Worm (Caenorhabditis elegans): ENCODE data around the gene nhr-152.

nhr-152 gene

DNA sequence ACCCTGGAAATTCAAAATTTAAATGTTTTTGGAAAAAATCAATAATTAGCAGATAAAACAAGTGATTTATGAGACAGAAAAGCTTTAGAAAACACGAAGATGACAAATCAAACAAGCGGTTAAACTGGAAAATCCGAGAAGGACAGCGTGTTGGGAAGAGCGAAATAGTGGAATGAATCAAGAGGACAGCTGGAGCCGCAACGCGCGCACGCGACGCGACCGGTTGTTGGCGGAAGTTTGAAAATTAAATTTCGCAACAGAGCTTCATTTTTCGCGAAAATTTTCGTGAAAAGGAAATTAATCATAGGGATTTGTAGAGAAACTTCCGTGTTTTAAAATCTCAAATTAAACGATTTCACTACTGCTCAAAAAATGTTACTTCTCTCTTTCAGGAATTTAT is 48.8 kb downstream of the nhr-152 start, which contains the start of gene clic-1:
Gene clic-1, minus strand, starts transcription at position 3 of the 400 bp plus-strand sequence.
- TF ChIP-seq aha-1 (tag) (peak; percentile 22), mdt-29 (GFP tag; IDR thresholded peaks at IDR 0.05) (no peak), snpc-1.2 (GFP tag; IDR thresholded peaks at IDR 0.05) (no peak), hlh-30 (tag; optimal IDR thresholded peaks at IDR 0.05; ENCODE audit: insufficient read depth) (peak; percentile 74), egl-27 (tag; optimal IDR thresholded peaks at IDR 0.05) (no peak), hmg-1.1 (GFP tag; IDR thresholded peaks at IDR 0.05) (peak; percentile 59; the same call in 1 of the 2 replicates), hlh-11 (tag; optimal IDR thresholded peaks at IDR 0.05) (peak; percentile 89), lin-29 (GFP tag; IDR thresholded peaks at IDR 0.05) (no peak), dve-1 (tag; optimal IDR thresholded peaks at IDR 0.05; ENCODE audit: insufficient read depth) (peak; percentile 29), snpc-4 (tag; optimal IDR thresholded peaks at IDR 0.05) (no peak), lin-1 (GFP tag; IDR thresholded peaks at IDR 0.05) (no peak), fkh-10 (GFP tag; optimal IDR thresholded peaks at IDR 0.05) (peak; percentile 43), nhr-102 (tag; optimal IDR thresholded peaks at IDR 0.05) (no peak), nhr-28 (tag; optimal IDR thresholded peaks at IDR 0.05) (peak; percentile 65), sdz-12 (GFP tag; optimal IDR thresholded peaks at IDR 0.05) (no peak), nhr-6 (tag; optimal IDR thresholded peaks at IDR 0.05) (peak; percentile 16), daf-16 (GFP tag; optimal IDR thresholded peaks at IDR 0.05) (no peak), daf-16 (tag; optimal IDR thresholded peaks at IDR 0.05) (peak; percentile 31), dpl-1 (GFP tag; optimal IDR thresholded peaks at IDR 0.05) (peak; percentile 92), lsy-2 (tag; optimal IDR thresholded peaks at IDR 0.05) (peak in 1 of 2 experiments; percentile 70), F44E2.7 (GFP tag; IDR thresholded peaks at IDR 0.05) (no peak), lir-3 (tag; optimal IDR thresholded peaks at IDR 0.05) (no peak), mes-2 (tag; optimal IDR thresholded peaks at IDR 0.05; ENCODE audit: poor library complexity, severe bottlenecking) (peak; percentile 56), tra-1 (GFP tag; IDR thresholded peaks at IDR 0.05) (no peak), lim-7 (GFP tag; IDR thresholded peaks at IDR 0.05) (no peak), rbr-2 (tag; optimal IDR thresholded peaks at IDR 0.05) (peak; percentile 52), nhr-42 (GFP tag; IDR thresholded peaks at IDR 0.05) (no peak), hif-1 (tag; optimal IDR thresholded peaks at IDR 0.05) (peak in 1 of 2 experiments; percentile 30), fos-1 (tag; optimal IDR thresholded peaks at IDR 0.05) (no peak), zfp-3 (GFP tag; conservative IDR thresholded peaks at IDR 0.05) (no peak), mdl-1 (tag; optimal IDR thresholded peaks at IDR 0.05) (peak in 1 of 2 experiments; percentile 37), nhr-11 (tag; optimal IDR thresholded peaks at IDR 0.05) (no peak), mxl-3 (GFP tag; optimal IDR thresholded peaks at IDR 0.05) (peak; percentile 48), Y105C5A.15 (GFP tag; IDR thresholded peaks at IDR 0.05) (no peak), php-3 (GFP tag; IDR thresholded peaks at IDR 0.05) (0 out of 2 replicates have a peak, but pooled peaks have one; percentile 8), ama-1 (optimal IDR thresholded peaks at IDR 0.05) (peak; percentile 36), mep-1 (tag; optimal IDR thresholded peaks at IDR 0.05) (peak; percentile 33), ceh-44 (GFP tag; IDR thresholded peaks at IDR 0.05) (no peak)

DNA sequence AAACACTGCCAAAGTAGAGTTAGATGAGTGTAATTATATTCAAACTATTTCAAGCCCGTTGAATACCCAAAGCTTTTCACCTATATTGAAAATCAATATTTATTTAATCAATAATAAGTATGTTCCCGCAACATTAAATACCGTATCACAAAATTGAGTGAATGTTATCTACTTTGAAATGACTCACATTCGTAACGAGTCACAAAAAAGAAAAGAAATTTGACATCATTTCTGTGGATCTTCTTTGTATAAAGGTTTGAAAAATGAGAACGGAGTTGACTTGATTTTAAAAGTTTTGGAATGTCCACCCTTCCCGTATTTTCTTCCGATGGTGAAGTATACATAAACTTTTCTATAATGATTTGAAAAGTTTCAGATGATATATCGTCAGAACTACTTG is 49.2 kb downstream of the nhr-152 start, which contains the start of gene srr-10:
Gene srr-10, plus strand, starts transcription at position 301 of the 400 bp plus-strand sequence.
- TF ChIP-seq nhr-41 (GFP tag; IDR thresholded peaks at IDR 0.05) (no peak), D1046.2 (GFP tag; IDR thresholded peaks at IDR 0.05) (no peak), daf-19 (GFP tag; conservative IDR thresholded peaks at IDR 0.05) (no peak), Y48G9A.11 (GFP tag; IDR thresholded peaks at IDR 0.05) (no peak), unc-39 (tag; optimal IDR thresholded peaks at IDR 0.05) (no peak), fos-1 (tag; optimal IDR thresholded peaks at IDR 0.05) (no peak), ZK337.2 (GFP tag; IDR thresholded peaks at IDR 0.05) (no peak), set-16 (GFP tag; IDR thresholded peaks at IDR 0.05) (no peak), nhr-42 (GFP tag; IDR thresholded peaks at IDR 0.05) (no peak), ces-1 (GFP tag; optimal IDR thresholded peaks at IDR 0.05) (no peak), ZK546.5 (tag; optimal IDR thresholded peaks at IDR 0.05) (no peak), F44E2.7 (GFP tag; IDR thresholded peaks at IDR 0.05) (no peak), ceh-32 (tag; optimal IDR thresholded peaks at IDR 0.05; ENCODE audit: poor library complexity) (no peak)

All from whole organism, L4 larva.